Worm (Caenorhabditis elegans): ENCODE measurements around the gene nrps-1.

DNA sequence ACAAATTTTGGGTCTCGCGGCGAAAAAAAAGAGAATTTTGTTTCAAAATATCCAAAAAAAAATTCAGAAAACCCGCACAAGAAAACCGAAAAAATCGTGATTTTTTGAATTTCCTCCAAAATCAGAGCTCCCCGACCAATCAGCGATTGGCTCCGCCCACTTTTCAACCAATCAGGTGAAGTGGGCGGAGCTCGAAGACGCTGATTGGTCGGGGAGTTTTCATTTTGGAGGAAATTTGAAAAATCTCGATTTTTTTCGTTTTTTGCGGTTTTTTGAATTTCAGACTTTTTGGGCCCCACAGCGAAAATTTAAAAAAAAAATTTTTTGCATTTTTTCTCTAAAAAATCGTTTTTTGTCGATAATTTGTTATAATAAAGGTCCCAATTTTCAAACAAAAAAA lies 44.9 kb upstream of the nrps-1 start:
- no peak for TF ChIP-seq hlh-30 (tag; optimal IDR thresholded peaks at IDR 0.05; ENCODE audit: insufficient read depth)
- no peak for TF ChIP-seq ceh-82 (tag; optimal IDR thresholded peaks at IDR 0.05)
- TF ChIP-seq dpl-1 (GFP tag; optimal IDR thresholded peaks at IDR 0.05) = no peak
- TF ChIP-seq T26A8.4 (GFP tag; IDR thresholded peaks at IDR 0.05) = no peak
- no peak for TF ChIP-seq nhr-28 (tag; optimal IDR thresholded peaks at IDR 0.05)
- TF ChIP-seq lin-13 (GFP tag; optimal IDR thresholded peaks at IDR 0.05) = no peak
- TF ChIP-seq unc-62 (GFP tag; optimal IDR thresholded peaks at IDR 0.05 in 1 of 2) = no peak
- no peak for TF ChIP-seq unc-62 (tag; optimal IDR thresholded peaks at IDR 0.05)
- TF ChIP-seq hmg-1.1 (GFP tag; IDR thresholded peaks at IDR 0.05) = no peak
- no peak for TF ChIP-seq ceh-28 (tag; optimal IDR thresholded peaks at IDR 0.05)
- TF ChIP-seq snpc-4 (tag; optimal IDR thresholded peaks at IDR 0.05) = no peak
- TF ChIP-seq attf-4 (tag; optimal IDR thresholded peaks at IDR 0.05) = no peak
- TF ChIP-seq nhr-48 (tag; optimal IDR thresholded peaks at IDR 0.05) = no peak
